Worm (Caenorhabditis elegans): ENCODE data around the gene F25B3.5.

DNA sequence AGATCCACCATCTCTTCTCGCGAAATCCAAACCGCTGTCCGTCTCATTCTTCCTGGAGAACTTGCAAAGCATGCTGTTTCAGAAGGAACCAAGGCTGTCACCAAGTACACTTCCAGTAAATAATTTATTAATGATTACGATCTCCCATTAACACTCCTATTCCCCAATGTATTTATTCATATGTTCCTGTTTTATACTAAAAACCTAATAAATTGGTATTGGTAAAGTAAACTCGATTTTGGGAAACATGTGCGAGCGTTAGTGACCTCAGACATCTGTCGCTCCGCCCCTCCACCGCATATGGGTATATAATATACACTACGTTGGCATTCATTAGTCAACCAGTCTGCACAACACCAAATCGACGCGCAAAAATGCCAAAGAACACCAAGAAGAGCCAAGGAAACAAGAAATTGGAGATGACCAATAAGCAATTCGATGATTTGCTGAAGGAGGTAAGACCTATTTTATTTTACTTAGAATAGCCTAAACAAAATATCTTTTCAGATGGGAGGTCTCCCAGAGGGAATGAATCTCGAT is 24.0 kb downstream of the F25B3.5 start, which contains the start of gene C50F4.6:
- TF ChIP-seq ztf-3 (GFP tag; optimal IDR thresholded peaks at IDR 0.05) (no peak), snpc-3.4 (tag; optimal IDR thresholded peaks at IDR 0.05) (no peak), lin-40 (tag; optimal IDR thresholded peaks at IDR 0.05) (no peak), ztf-25 (GFP tag; IDR thresholded peaks at IDR 0.05) (no peak), F33H1.4 (GFP tag; IDR thresholded peaks at IDR 0.05) (no peak), pha-4 (tag; optimal IDR thresholded peaks at IDR 0.05) (no peak), F57C9.4 (tag; optimal IDR thresholded peaks at IDR 0.05) (no peak), fkh-3 (tag; optimal IDR thresholded peaks at IDR 0.05) (no peak)
